Worm (Caenorhabditis elegans): ENCODE data around the gene R07B7.2.

The R07B7.2 gene

ce11 chrV:12040823-12041606 lies 18.5 kb downstream of the R07B7.2 start, which contains the start of the genes kup-1 and F10C2.4 (continued):
- TF ChIP-seq fkh-10 (GFP tag; optimal IDR thresholded peaks at IDR 0.05), result no peak
- no peak for TF ChIP-seq mml-1 (tag; optimal IDR thresholded peaks at IDR 0.05)
- no peak for TF ChIP-seq ztf-11 (tag; optimal IDR thresholded peaks at IDR 0.05)
- no peak for TF ChIP-seq nhr-67 (tag; optimal IDR thresholded peaks at IDR 0.05)

ce11 chrV:12039755-12040154 lies 19.8 kb downstream of the R07B7.2 start:
- TF ChIP-seq nhr-23 (tag; optimal IDR thresholded peaks at IDR 0.05), result peak; percentile 40
- no peak for TF ChIP-seq aly-2 (tag; optimal IDR thresholded peaks at IDR 0.05)
- TF ChIP-seq nhr-67 (tag; optimal IDR thresholded peaks at IDR 0.05), result no peak

ce11 chrV:12038783-12039182 lies 20.8 kb downstream of the R07B7.2 start:
- no peak for TF ChIP-seq aly-2 (tag; optimal IDR thresholded peaks at IDR 0.05)
- no peak for TF ChIP-seq nhr-28 (tag; optimal IDR thresholded peaks at IDR 0.05)
- peak; percentile 24 for TF ChIP-seq pha-4 (tag; optimal IDR thresholded peaks at IDR 0.05)
- peak; percentile 3 for TF ChIP-seq snpc-4 (tag; optimal IDR thresholded peaks at IDR 0.05)
- peak; percentile 80 for TF ChIP-seq ama-1 (optimal IDR thresholded peaks at IDR 0.05)
- peak; percentile 77 for TF ChIP-seq lin-39 (tag; optimal IDR thresholded peaks at IDR 0.05)
- peak; percentile 48 for TF ChIP-seq nfya-1 (tag; optimal IDR thresholded peaks at IDR 0.05; ENCODE audit: insufficient read depth)
- peak; percentile 32 for TF ChIP-seq lin-15B (tag; optimal IDR thresholded peaks at IDR 0.05)

- TF ChIP-seq nfya-1 (tag; optimal IDR thresholded peaks at IDR 0.05; ENCODE audit: insufficient read depth), result peak; percentile 29
- TF ChIP-seq lsy-12 (tag; optimal IDR thresholded peaks at IDR 0.05), result peak; percentile 34
- TF ChIP-seq nhr-67 (tag; optimal IDR thresholded peaks at IDR 0.05), result no peak
- peak; percentile 1 for TF ChIP-seq snpc-4 (tag; optimal IDR thresholded peaks at IDR 0.05)
- peak; percentile 15 for TF ChIP-seq lin-15B (tag; optimal IDR thresholded peaks at IDR 0.05)
Measured at ce11 chrV:12038317-12038716, 21.2 kb downstream of the R07B7.2 start.

ce11 chrV:12037889-12038288 lies 21.7 kb downstream of the R07B7.2 start:
- no peak for TF ChIP-seq unc-39 (tag; optimal IDR thresholded peaks at IDR 0.05)
- peak; percentile 31 for TF ChIP-seq ama-1 (optimal IDR thresholded peaks at IDR 0.05)

- TF ChIP-seq nhr-25 (tag; optimal IDR thresholded peaks at IDR 0.05) (no peak), pqm-1 (tag; optimal IDR thresholded peaks at IDR 0.05) (no peak), eor-1 (tag; optimal IDR thresholded peaks at IDR 0.05) (no peak), lsy-12 (tag; optimal IDR thresholded peaks at IDR 0.05) (no peak), elt-3 (tag; optimal IDR thresholded peaks at IDR 0.05) (no peak), unc-62 (GFP tag; optimal IDR thresholded peaks at IDR 0.05) (no peak), ZK546.5 (tag; optimal IDR thresholded peaks at IDR 0.05) (no peak), nhr-43 (tag; optimal IDR thresholded peaks at IDR 0.05; ENCODE audit: poor library complexity, severe bottlenecking) (no peak), mdl-1 (tag; optimal IDR thresholded peaks at IDR 0.05) (no peak)
Measured at ce11 chrV:12036129-12036528, 23.4 kb downstream of the R07B7.2 start.

ce11 chrV:12033841-12034240 lies 25.7 kb downstream of the R07B7.2 start:
- TF ChIP-seq nhr-12 (tag; optimal IDR thresholded peaks at IDR 0.05), result no peak
- TF ChIP-seq lsy-12 (tag; optimal IDR thresholded peaks at IDR 0.05), result no peak
- no peak for TF ChIP-seq egl-27 (tag; optimal IDR thresholded peaks at IDR 0.05)
- TF ChIP-seq fos-1 (tag; optimal IDR thresholded peaks at IDR 0.05), result no peak
- no peak for TF ChIP-seq lin-39 (tag; optimal IDR thresholded peaks at IDR 0.05)
- TF ChIP-seq ceh-9 (tag; optimal IDR thresholded peaks at IDR 0.05), result no peak
- no peak for TF ChIP-seq ZK546.5 (tag; optimal IDR thresholded peaks at IDR 0.05)
- TF ChIP-seq nhr-43 (tag; optimal IDR thresholded peaks at IDR 0.05; ENCODE audit: poor library complexity, severe bottlenecking), result no peak
- no peak for TF ChIP-seq mdl-1 (tag; optimal IDR thresholded peaks at IDR 0.05)
- TF ChIP-seq mml-1 (tag; optimal IDR thresholded peaks at IDR 0.05), result no peak
- TF ChIP-seq hmg-11 (tag; optimal IDR thresholded peaks at IDR 0.05), result no peak
- TF ChIP-seq nhr-237 (tag; optimal IDR thresholded peaks at IDR 0.05), result no peak
- TF ChIP-seq elt-1 (tag; optimal IDR thresholded peaks at IDR 0.05), result no peak
- TF ChIP-seq jun-1 (tag; optimal IDR thresholded peaks at IDR 0.05), result no peak
- no peak for TF ChIP-seq tbx-2 (tag; optimal IDR thresholded peaks at IDR 0.05)
- no peak for TF ChIP-seq lin-15B (tag; optimal IDR thresholded peaks at IDR 0.05)
- TF ChIP-seq R02D3.7 (tag; optimal IDR thresholded peaks at IDR 0.05), result no peak
- TF ChIP-seq pha-4 (tag; optimal IDR thresholded peaks at IDR 0.05), result no peak
- TF ChIP-seq daf-12 (tag; optimal IDR thresholded peaks at IDR 0.05), result no peak
- no peak for TF ChIP-seq unc-39 (tag; optimal IDR thresholded peaks at IDR 0.05)

Measured in whole organism, L3 larva.